Fruit fly (Drosophila melanogaster): ENCODE data around the gene CG13081.

CG13081 gene

DNA sequence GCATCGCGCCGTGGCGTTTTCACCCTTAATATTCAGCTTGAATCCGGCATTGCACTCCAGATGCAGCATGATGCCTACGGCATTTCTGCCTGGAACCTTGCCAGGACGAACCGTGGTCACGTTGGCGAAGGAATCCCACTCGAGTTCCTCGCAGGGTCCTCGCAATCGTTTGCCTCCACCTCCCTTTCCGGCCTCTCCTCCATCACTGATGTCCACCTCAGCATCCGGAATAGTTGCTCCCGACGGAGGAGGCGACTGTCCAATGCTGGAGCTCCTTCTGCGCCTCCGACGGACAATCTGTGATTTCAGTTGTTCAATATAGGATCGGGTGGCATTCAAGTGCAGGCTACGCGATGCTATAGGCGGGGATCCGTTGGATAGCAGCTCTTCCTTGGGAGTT is 28.2 kb upstream of the CG13081 start:
- TF ChIP-seq CG4496 (GFP tag; IDR thresholded peaks at IDR 0.05) (no peak), CG8159 (tag; optimal IDR thresholded peaks at IDR 0.05) (no peak), CG10348 (GFP tag; IDR thresholded peaks at IDR 0.05) (no peak), Pif1B (GFP tag; optimal IDR thresholded peaks at IDR 0.05) (no peak), CG12605 (GFP tag; IDR thresholded peaks at IDR 0.05) (no peak), fd96Ca (GFP tag; IDR thresholded peaks at IDR 0.05) (no peak), CG8301 (tag; optimal IDR thresholded peaks at IDR 0.05) (no peak), CG13204 (GFP tag; optimal IDR thresholded peaks at IDR 0.05) (no peak), gl (tag; optimal IDR thresholded peaks at IDR 0.05) (no peak), EcR (GFP tag; optimal IDR thresholded peaks at IDR 0.05) (no peak), CG17806 (tag; optimal IDR thresholded peaks at IDR 0.05) (no peak), Pif1A (GFP tag; optimal IDR thresholded peaks at IDR 0.05) (no peak), CG9948 (tag; optimal IDR thresholded peaks at IDR 0.05) (no peak), CG15710 (tag; optimal IDR thresholded peaks at IDR 0.05) (no peak), CG14655 (GFP tag; optimal IDR thresholded peaks at IDR 0.05) (no peak), CG32121 (GFP tag; IDR thresholded peaks at IDR 0.05) (no peak), Snoo (tag; optimal IDR thresholded peaks at IDR 0.05) (no peak)

DNA sequence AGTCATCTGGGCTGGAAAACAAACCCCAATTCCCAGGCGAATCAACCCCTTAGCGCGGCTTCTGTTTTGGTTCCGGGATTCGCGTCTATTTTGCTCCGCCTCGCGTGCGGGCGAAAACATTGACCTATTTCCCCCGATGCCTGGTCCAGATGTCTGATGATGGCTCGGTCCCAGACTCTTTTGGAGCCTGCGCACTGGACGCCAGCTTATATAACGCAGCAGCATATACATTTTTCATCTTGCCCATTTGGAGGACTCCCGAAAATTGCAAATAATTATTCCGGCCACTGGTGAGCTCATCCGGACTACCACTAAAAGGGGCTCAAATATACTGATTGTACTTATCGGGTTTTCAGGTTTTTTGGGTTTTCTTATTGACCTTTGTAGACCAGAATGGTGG is 24.3 kb upstream of the CG13081 start:
- no peak for TF ChIP-seq D1 (tag; optimal IDR thresholded peaks at IDR 0.05)
- TF ChIP-seq CG14655 (GFP tag; optimal IDR thresholded peaks at IDR 0.05) = no peak

DNA sequence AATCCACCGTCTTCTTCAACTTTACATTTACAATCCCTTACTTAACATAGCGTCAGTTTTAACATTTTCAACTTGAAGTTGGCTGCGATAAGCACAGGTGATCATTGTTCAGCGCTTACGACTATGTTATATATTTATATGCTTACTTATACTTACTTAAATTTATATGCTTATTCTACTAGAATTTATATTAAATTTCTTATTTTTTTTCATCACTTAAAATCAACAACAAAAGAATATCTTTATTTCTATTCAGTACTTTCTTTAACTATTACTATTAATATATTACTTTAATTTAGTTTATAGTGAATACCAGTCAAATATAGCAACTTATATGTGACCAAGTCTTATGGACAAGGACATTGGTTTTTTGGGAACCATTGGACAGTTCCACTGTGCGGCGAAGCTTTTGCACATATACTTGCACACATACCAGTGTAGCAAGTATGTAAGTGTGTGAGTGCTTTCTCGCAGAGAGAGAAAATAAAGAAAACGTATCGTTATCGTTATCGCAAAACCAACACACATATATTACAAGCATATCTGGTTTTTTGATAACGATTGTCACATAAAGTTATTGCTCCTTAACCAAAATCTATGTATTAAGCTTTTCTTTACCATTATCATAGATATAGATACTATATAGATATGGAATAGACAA is 23.1 kb upstream of the CG13081 start, which contains the start of gene Hasp:
TSS of gene Hasp (minus strand) at position 51 of the 661 bp plus-strand sequence.
- no peak for TF ChIP-seq CG9948 (tag; optimal IDR thresholded peaks at IDR 0.05)
- peak; percentile 21 for TF ChIP-seq Ets98B (GFP tag; IDR thresholded peaks at IDR 0.05)
- no peak for TF ChIP-seq rn (GFP tag; IDR thresholded peaks at IDR 0.05)
- no peak for TF ChIP-seq CG34367 (tag; optimal IDR thresholded peaks at IDR 0.05)
- TF ChIP-seq CG10348 (GFP tag; IDR thresholded peaks at IDR 0.05) = no peak
- TF ChIP-seq CG8159 (tag; optimal IDR thresholded peaks at IDR 0.05) = no peak
- peak; percentile 18 for TF ChIP-seq CG15710 (tag; optimal IDR thresholded peaks at IDR 0.05)
- TF ChIP-seq CG8301 (tag; optimal IDR thresholded peaks at IDR 0.05) = no peak
- peak; percentile 13 for TF ChIP-seq Pif1B (GFP tag; optimal IDR thresholded peaks at IDR 0.05)
- peak; percentile 13; the same call in 1 of the 3 replicates for TF ChIP-seq CG4496 (GFP tag; IDR thresholded peaks at IDR 0.05)

DNA sequence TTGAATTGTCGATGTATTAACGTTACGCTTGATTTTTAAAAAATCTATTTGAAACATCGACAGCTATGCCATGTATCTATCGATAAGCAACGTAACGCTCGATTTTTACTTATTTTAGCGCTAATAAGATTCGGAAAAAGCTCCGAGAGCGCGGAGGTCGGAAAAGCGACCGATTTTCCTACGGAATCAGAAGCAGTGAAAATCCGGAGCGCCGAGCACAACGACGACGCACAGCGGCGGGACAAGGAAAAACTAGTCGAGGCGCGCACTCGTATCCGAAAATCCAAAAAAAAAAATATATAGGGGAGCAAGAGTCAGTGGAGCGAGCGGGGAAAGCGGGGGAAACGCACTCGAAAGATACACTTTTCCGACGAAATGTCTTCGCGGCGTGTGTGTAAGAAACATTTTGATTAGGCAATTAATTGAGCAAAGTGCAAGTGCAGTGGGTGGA is 21.7 kb upstream of the CG13081 start, which contains the start of gene CG10132:
TSS of gene CG10132 (plus strand) at position 189 of the 451 bp plus-strand sequence.
- TF ChIP-seq CG32121 (GFP tag; IDR thresholded peaks at IDR 0.05) = peak; percentile 44; the same call in 1 of the 2 replicates
- no peak for TF ChIP-seq CG14655 (GFP tag; optimal IDR thresholded peaks at IDR 0.05)
- peak; percentile 11; the same call in 1 of the 3 replicates for TF ChIP-seq fd96Ca (GFP tag; IDR thresholded peaks at IDR 0.05)

DNA sequence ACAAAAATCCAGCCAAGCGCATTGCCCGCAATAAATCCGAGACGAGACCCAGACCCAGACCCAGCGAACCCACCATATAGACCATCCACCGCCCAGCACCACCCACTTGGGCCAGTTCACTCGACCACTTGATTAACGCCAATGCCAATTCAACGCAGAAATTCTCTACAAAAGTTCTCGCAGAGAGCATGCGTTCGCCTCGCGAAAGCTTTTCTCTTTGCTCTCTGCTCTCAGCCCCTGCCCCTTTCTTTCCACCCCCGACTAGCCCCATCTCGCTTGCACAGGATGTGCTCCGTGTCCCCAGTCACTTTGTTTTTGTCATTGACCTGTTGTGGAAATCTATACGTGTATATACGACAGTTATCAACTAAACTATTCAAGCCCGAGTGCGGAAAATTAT is 20.8 kb upstream of the CG13081 start:
- TF ChIP-seq Pif1A (GFP tag; optimal IDR thresholded peaks at IDR 0.05) (no peak), CG15710 (tag; optimal IDR thresholded peaks at IDR 0.05) (no peak), CG12605 (GFP tag; IDR thresholded peaks at IDR 0.05) (no peak), fd96Ca (GFP tag; IDR thresholded peaks at IDR 0.05) (no peak), CG34367 (tag; optimal IDR thresholded peaks at IDR 0.05) (no peak), rn (GFP tag; IDR thresholded peaks at IDR 0.05) (no peak), CG9948 (tag; optimal IDR thresholded peaks at IDR 0.05) (no peak), CG10348 (GFP tag; IDR thresholded peaks at IDR 0.05) (no peak), D1 (tag; optimal IDR thresholded peaks at IDR 0.05) (no peak), CG14655 (GFP tag; optimal IDR thresholded peaks at IDR 0.05) (no peak), CG13204 (GFP tag; optimal IDR thresholded peaks at IDR 0.05) (no peak), CG4496 (GFP tag; IDR thresholded peaks at IDR 0.05) (no peak)

DNA sequence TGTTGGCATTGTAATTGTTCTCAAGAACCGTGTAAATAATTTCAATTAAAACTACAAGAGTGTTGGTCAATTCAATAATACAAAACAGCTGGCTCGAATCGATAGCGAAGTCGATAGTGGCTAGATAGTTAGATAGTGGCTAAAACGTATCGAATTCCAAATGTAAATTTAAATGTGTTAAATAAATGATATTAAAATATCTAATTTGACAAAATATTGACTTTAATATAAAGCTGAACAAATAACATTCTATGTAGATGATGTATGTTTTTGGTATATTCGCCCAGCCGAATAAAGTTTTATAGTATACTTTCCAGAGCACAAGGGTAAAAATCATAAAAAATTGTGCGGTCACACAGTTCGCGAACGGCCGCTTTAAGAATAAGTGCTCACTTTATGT is 14.1 kb upstream of the CG13081 start, which contains the start of the genes Dpm1 and CG10137:
TSS of gene Dpm1 (minus strand) at position 53 of the 400 bp plus-strand sequence.
TSS of gene CG10137 (plus strand) at position 371 of the 400 bp plus-strand sequence.
- TF ChIP-seq fd96Ca (GFP tag; IDR thresholded peaks at IDR 0.05) (no peak), CG8159 (tag; optimal IDR thresholded peaks at IDR 0.05) (no peak), Pif1A (GFP tag; optimal IDR thresholded peaks at IDR 0.05) (no peak), Ets98B (GFP tag; IDR thresholded peaks at IDR 0.05) (no peak), gl (tag; optimal IDR thresholded peaks at IDR 0.05) (no peak), CG15710 (tag; optimal IDR thresholded peaks at IDR 0.05) (no peak), CG32121 (GFP tag; IDR thresholded peaks at IDR 0.05) (no peak), CG8301 (tag; optimal IDR thresholded peaks at IDR 0.05) (no peak), EcR (GFP tag; optimal IDR thresholded peaks at IDR 0.05) (no peak), CG17806 (tag; optimal IDR thresholded peaks at IDR 0.05) (no peak), CG12605 (GFP tag; IDR thresholded peaks at IDR 0.05) (no peak), CG4496 (GFP tag; IDR thresholded peaks at IDR 0.05) (no peak), CG14655 (GFP tag; optimal IDR thresholded peaks at IDR 0.05) (no peak)

DNA sequence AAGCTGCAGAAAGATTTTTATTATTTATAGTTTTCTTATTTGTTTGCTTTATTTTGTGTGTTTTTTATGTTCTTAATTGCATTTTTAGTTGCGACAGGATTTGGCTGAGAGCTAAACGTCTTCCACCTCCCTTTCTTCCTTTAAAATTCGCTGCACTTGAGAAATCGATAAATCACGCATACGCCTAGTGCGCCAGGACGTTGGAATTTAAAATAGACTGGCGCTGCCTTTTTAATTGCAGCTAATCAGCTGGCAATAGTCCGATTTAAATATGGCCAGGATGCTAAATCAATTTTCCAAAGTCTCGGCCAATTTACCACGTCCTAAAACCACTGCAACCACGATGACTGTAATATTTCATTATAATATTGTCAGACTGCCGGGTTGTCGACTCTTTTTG is 13.6 kb upstream of the CG13081 start:
- TF ChIP-seq CG14655 (GFP tag; optimal IDR thresholded peaks at IDR 0.05) = no peak
- TF ChIP-seq CG13204 (GFP tag; optimal IDR thresholded peaks at IDR 0.05) = no peak
- no peak for TF ChIP-seq gl (tag; optimal IDR thresholded peaks at IDR 0.05)
- TF ChIP-seq CG17806 (tag; optimal IDR thresholded peaks at IDR 0.05) = no peak
- TF ChIP-seq CG32121 (GFP tag; IDR thresholded peaks at IDR 0.05) = no peak
- TF ChIP-seq fd96Ca (GFP tag; IDR thresholded peaks at IDR 0.05) = no peak
- no peak for TF ChIP-seq EcR (GFP tag; optimal IDR thresholded peaks at IDR 0.05)
- no peak for TF ChIP-seq Pif1B (GFP tag; optimal IDR thresholded peaks at IDR 0.05)
- TF ChIP-seq CG4496 (GFP tag; IDR thresholded peaks at IDR 0.05) = no peak
- no peak for TF ChIP-seq rn (GFP tag; IDR thresholded peaks at IDR 0.05)
- no peak for TF ChIP-seq CG9948 (tag; optimal IDR thresholded peaks at IDR 0.05)
- TF ChIP-seq Snoo (tag; optimal IDR thresholded peaks at IDR 0.05) = no peak
- no peak for TF ChIP-seq D1 (tag; optimal IDR thresholded peaks at IDR 0.05)

All from whole organism, pupa.